Fruit fly (Drosophila melanogaster) whole organism, embryonic: ENCODE results near the gene CG10019.

ENCODE experiments used
- CG4854 ChIP-seq: fragments of 200-800 bp; sonication (Bioruptor generic); optimal IDR thresholded peaks from 2 replicates; lab custom pipeline; 2016; ENCODE audit warnings: missing biosample characterization, missing genetic modification characterization, inconsistent platforms
- dimm ChIP-seq: fragments of 200-800 bp; sonication (Bioruptor generic); IDR thresholded peaks from 2 replicates; pipeline ENCODE4 v1.3.6; 2022; ENCODE audit warnings: missing biosample characterization, missing genetic modification characterization
- tup ChIP-seq: fragments of 200-800 bp; sonication (Bioruptor generic); optimal IDR thresholded peaks from 2 replicates; lab custom pipeline; 2016; ENCODE audit warnings: missing biosample characterization, mild to moderate bottlenecking, missing genetic modification characterization, moderate library complexity

dm6 chr2L:3694920-3695319 lies 35.3 kb upstream of the CG10019 start, which contains the start of gene CG43165:
- TF ChIP-seq dimm (GFP tag; lab: Robert Waterston, UW) (no peak), tup (no peak), CG4854 (GFP tag; lab: Kevin White, UChicago) (no peak)
